Fruit fly (Drosophila melanogaster) whole organism, embryonic: ENCODE measurements around the gene Irbp.
A peak's percentile ranks its signal among the peaks of the same experiment; 100 is the strongest.

Source experiments
- Bgb ChIP-seq: fragments of 200-800 bp; sonication (Bioruptor generic); IDR thresholded peaks from 2 replicates; pipeline ENCODE4 v1.3.6; 2022; ENCODE audit warnings: missing biosample characterization, missing genetic modification characterization; ENCODE audit not compliant: partially characterized antibody
- CG10147 ChIP-seq: fragments of 200-800 bp; sonication (Bioruptor generic); optimal IDR thresholded peaks from 2 replicates; lab custom pipeline; 2019; ENCODE audit warnings: missing biosample characterization, mild to moderate bottlenecking, missing genetic modification characterization, moderate library complexity
- CG10431 ChIP-seq: fragments of 200-800 bp; sonication (Bioruptor generic); optimal IDR thresholded peaks from 3 replicates; lab custom pipeline; 2018; ENCODE audit warnings: missing biosample characterization, mild to moderate bottlenecking, missing genetic modification characterization
- CG12659 ChIP-seq: fragments of 200-800 bp; sonication (Bioruptor generic); optimal IDR thresholded peaks from 3 replicates; lab custom pipeline; 2017; ENCODE audit warnings: mild to moderate bottlenecking, missing biosample characterization, missing genetic modification reagents, missing genetic modification characterization
- CG14965 ChIP-seq: fragments of 200-800 bp; sonication (Bioruptor generic); optimal IDR thresholded peaks from 2 replicates; lab custom pipeline; 2016; ENCODE audit warnings: missing biosample characterization, missing genetic modification characterization, borderline replicate concordance
- CG15073 ChIP-seq: fragments of 200-800 bp; sonication (Bioruptor generic); optimal IDR thresholded peaks from 2 replicates; lab custom pipeline; 2016; ENCODE audit warnings: missing biosample characterization, missing genetic modification characterization
- CG15269 ChIP-seq: fragments of 200-800 bp; sonication (Bioruptor generic); optimal IDR thresholded peaks from 2 replicates; lab custom pipeline; 2018; ENCODE audit warnings: missing biosample characterization, mild to moderate bottlenecking, missing genetic modification characterization, moderate library complexity
- CG18262 ChIP-seq: fragments of 200-800 bp; optimal IDR thresholded peaks from 3 replicates; lab custom pipeline; 2019; ENCODE audit warnings: missing biosample characterization, mild to moderate bottlenecking, missing genetic modification characterization, moderate library complexity
- CG30431 ChIP-seq: fragments of 200-800 bp; sonication (Bioruptor generic); optimal IDR thresholded peaks from 2 replicates; lab custom pipeline; 2017; ENCODE audit warnings: missing biosample characterization, missing genetic modification characterization
- CG3163 ChIP-seq: fragments of 200-800 bp; sonication (Bioruptor generic); optimal IDR thresholded peaks from 3 replicates; lab custom pipeline; 2016; ENCODE audit warnings: missing biosample characterization, missing genetic modification characterization
- CG34224 ChIP-seq: fragments of 200-800 bp; sonication (Bioruptor generic); IDR thresholded peaks from 3 replicates; pipeline ENCODE4 v1.3.6; 2022; ENCODE audit warnings: missing biosample characterization, missing genetic modification characterization; ENCODE audit not compliant: partially characterized antibody
- CG4854 ChIP-seq: fragments of 200-800 bp; sonication (Bioruptor generic); optimal IDR thresholded peaks from 2 replicates; lab custom pipeline; 2016; ENCODE audit warnings: missing biosample characterization, missing genetic modification characterization, inconsistent platforms
- CG7839 ChIP-seq: fragments of 200-800 bp; sonication (Bioruptor generic); optimal IDR thresholded peaks from 3 replicates; lab custom pipeline; 2018; ENCODE audit warnings: missing biosample characterization, mild to moderate bottlenecking, missing genetic modification characterization, moderate library complexity
- CG8388 ChIP-seq: fragments of 200-800 bp; sonication (Bioruptor generic); optimal IDR thresholded peaks from 2 replicates; lab custom pipeline; 2019; ENCODE audit warnings: missing biosample characterization, mild to moderate bottlenecking, missing genetic modification characterization, moderate library complexity
- CkIIα-i1 ChIP-seq: fragments of 200-800 bp; sonication (Bioruptor generic); IDR thresholded peaks from 2 replicates; pipeline ENCODE4 v1.3.6; 2022; ENCODE audit warnings: missing biosample characterization, missing genetic modification characterization
- Dfd ChIP-seq, 2 experiments: fragments of >200 bp; optimal IDR thresholded peaks; 2 replicates each; lab custom pipeline; 2017; ENCODE audit warnings: missing biosample characterization in 2 of 2, missing genetic modification characterization in 2 of 2
- Dip2 ChIP-seq: fragments of 200-800 bp; sonication (Bioruptor generic); IDR thresholded peaks from 2 replicates; pipeline ENCODE4 v1.3.6; 2022; ENCODE audit warnings: missing biosample characterization, missing genetic modification characterization
- Ets65A ChIP-seq: fragments of 200-800 bp; sonication (Bioruptor generic); peaks from one replicate; lab custom pipeline; 2016; ENCODE audit warnings: missing biosample characterization, missing genetic modification characterization
- Gsc ChIP-seq: fragments of 200-800 bp; sonication (Bioruptor generic); IDR thresholded peaks from 2 replicates; pipeline ENCODE4 v1.3.6; 2022; ENCODE audit warnings: missing biosample characterization, missing genetic modification characterization
- Hmr ChIP-seq: fragments of 200-800 bp; sonication (Bioruptor generic); optimal IDR thresholded peaks from 3 replicates; lab custom pipeline; 2017; ENCODE audit warnings: mild to moderate bottlenecking, missing biosample characterization, missing genetic modification reagents, missing genetic modification characterization
- Hr78 ChIP-seq, 2 experiments: fragments of 200-800 bp in 1 of 2; fragments of >200 bp in 1 of 2; sonication (Bioruptor generic) in 1 of 2; optimal IDR thresholded peaks; 2 replicates each; lab custom pipeline; 2017 to 2019; ENCODE audit warnings: missing biosample characterization in 2 of 2, missing genetic modification characterization in 2 of 2, mild to moderate bottlenecking in 1 of 2, moderate library complexity in 1 of 2
- Kr ChIP-seq: fragments of 200-800 bp; sonication (Bioruptor generic); optimal IDR thresholded peaks from 2 replicates; lab custom pipeline; 2017; ENCODE audit warnings: missing biosample characterization, mild to moderate bottlenecking, missing genetic modification characterization
- MBD-R2 ChIP-seq: fragments of 200-800 bp; sonication (Bioruptor generic); IDR thresholded peaks from 2 replicates; pipeline ENCODE4 v1.3.6; 2022; ENCODE audit warnings: missing biosample characterization, missing genetic modification characterization
- Mad ChIP-seq: fragments of 200-800 bp; sonication (Bioruptor generic); optimal IDR thresholded peaks from 2 replicates; lab custom pipeline; 2016; ENCODE audit warnings: missing biosample characterization, missing genetic modification characterization
- Ravus ChIP-seq: fragments of 200-800 bp; sonication (Bioruptor generic); IDR thresholded peaks from 2 replicates; pipeline ENCODE4 v1.3.6; 2022; ENCODE audit warnings: missing biosample characterization, missing genetic modification characterization
- Taf1 ChIP-seq: fragments of 200-800 bp; sonication (Bioruptor generic); IDR thresholded peaks from 2 replicates; pipeline ENCODE4 v1.3.6; 2022; ENCODE audit warnings: missing biosample characterization, missing genetic modification characterization
- Usf ChIP-seq: fragments of 200-800 bp; sonication (Bioruptor generic); optimal IDR thresholded peaks from 2 replicates; lab custom pipeline; 2017; ENCODE audit warnings: missing genotype, missing biosample characterization, missing genetic modification characterization
- amos ChIP-seq: fragments of 200-800 bp; sonication (Bioruptor generic); IDR thresholded peaks from 2 replicates; pipeline ENCODE4 v1.3.6; 2022; ENCODE audit warnings: missing biosample characterization, missing genetic modification characterization; ENCODE audit not compliant: partially characterized antibody
- cato ChIP-seq: fragments of 200-800 bp; sonication (Bioruptor generic); optimal IDR thresholded peaks from 2 replicates; lab custom pipeline; 2016; ENCODE audit warnings: missing biosample characterization, missing genetic modification characterization, borderline replicate concordance
- caup ChIP-seq: fragments of 200-800 bp; sonication (Bioruptor generic); optimal IDR thresholded peaks from 3 replicates; lab custom pipeline; 2017; ENCODE audit warnings: missing biosample characterization, mild to moderate bottlenecking, missing genetic modification characterization, moderate library complexity; ENCODE audit not compliant: severe bottlenecking
- dm ChIP-seq: fragments of 200-800 bp; sonication (Bioruptor generic); optimal IDR thresholded peaks from 3 replicates; lab custom pipeline; 2016; ENCODE audit warnings: missing biosample characterization, missing genetic modification characterization
- dmrt99B ChIP-seq: fragments of 200-800 bp; sonication (Bioruptor generic); optimal IDR thresholded peaks from 2 replicates; lab custom pipeline; 2018; ENCODE audit warnings: missing biosample characterization, mild to moderate bottlenecking, missing genetic modification characterization, moderate library complexity
- emc ChIP-seq: fragments of 200-800 bp; sonication (Bioruptor generic); optimal IDR thresholded peaks from 2 replicates; lab custom pipeline; 2016; ENCODE audit warnings: missing biosample characterization, missing genetic modification characterization
- gfzf ChIP-seq: fragments of 200-800 bp; sonication (Bioruptor generic); optimal IDR thresholded peaks from 2 replicates; lab custom pipeline; 2016; ENCODE audit warnings: missing biosample characterization, mild to moderate bottlenecking, missing genetic modification characterization, moderate library complexity
- grau ChIP-seq: fragments of 200-800 bp; optimal IDR thresholded peaks from 3 replicates; lab custom pipeline; 2019; ENCODE audit warnings: missing biosample characterization, mild to moderate bottlenecking, missing genetic modification characterization, moderate library complexity
- h ChIP-seq: fragments of >200 bp; optimal IDR thresholded peaks from 2 replicates; lab custom pipeline; 2017
- jumu ChIP-seq: fragments of 200-800 bp; sonication (Bioruptor generic); optimal IDR thresholded peaks from 3 replicates; lab custom pipeline; 2016; ENCODE audit warnings: missing biosample characterization, missing genetic modification characterization
- nau ChIP-seq: fragments of 200-800 bp; sonication (Bioruptor generic); optimal IDR thresholded peaks from 3 replicates; lab custom pipeline; 2017; ENCODE audit warnings: missing biosample characterization, mild to moderate bottlenecking, missing genetic modification characterization, missing genetic modification reagents
- nerfin-1 ChIP-seq: fragments of 200-800 bp; sonication (Bioruptor generic); optimal IDR thresholded peaks from 3 replicates; lab custom pipeline; 2019; ENCODE audit warnings: missing biosample characterization, mild to moderate bottlenecking, missing genetic modification characterization, moderate library complexity
- odd ChIP-seq: fragments of 200-800 bp; sonication (Bioruptor generic); optimal IDR thresholded peaks from 2 replicates; lab custom pipeline; 2017; ENCODE audit warnings: missing biosample characterization, mild to moderate bottlenecking, missing genetic modification characterization
- pnt ChIP-seq: fragments of 200-800 bp; sonication (Bioruptor generic); optimal IDR thresholded peaks from 3 replicates; lab custom pipeline; 2016; ENCODE audit warnings: missing biosample characterization, missing genetic modification characterization
- pum ChIP-seq: fragments of 200-800 bp; sonication (Bioruptor generic); optimal IDR thresholded peaks from 2 replicates; lab custom pipeline; 2016; ENCODE audit warnings: missing biosample characterization, missing genetic modification characterization
- sens ChIP-seq: fragments of 200-800 bp; sonication (Bioruptor generic); peaks from one replicate; lab custom pipeline; 2016; ENCODE audit warnings: missing biosample characterization, missing genetic modification characterization
- sr ChIP-seq: fragments of 200-800 bp; sonication (Bioruptor generic); IDR thresholded peaks from 3 replicates; pipeline ENCODE4 v1.3.6; 2022; ENCODE audit warnings: missing biosample characterization, missing genetic modification characterization
- tin ChIP-seq: fragments of 200-800 bp; sonication (Bioruptor generic); optimal IDR thresholded peaks from 3 replicates; lab custom pipeline; 2016; ENCODE audit warnings: missing biosample characterization, missing genetic modification characterization
- tx ChIP-seq: fragments of 200-800 bp; sonication (Bioruptor generic); optimal IDR thresholded peaks from 2 replicates; lab custom pipeline; 2016; ENCODE audit warnings: missing biosample characterization, missing genetic modification characterization
- vnd ChIP-seq: fragments of 200-800 bp; sonication (Bioruptor generic); IDR thresholded peaks from 3 replicates; pipeline ENCODE4 v1.3.6; 2022; ENCODE audit warnings: missing biosample characterization, missing genetic modification characterization; ENCODE audit not compliant: partially characterized antibody
- wek ChIP-seq: fragments of 200-800 bp; sonication (Bioruptor generic); optimal IDR thresholded peaks from 3 replicates; lab custom pipeline; 2018; ENCODE audit warnings: missing biosample characterization, mild to moderate bottlenecking, missing genetic modification characterization, moderate library complexity
- zen2 ChIP-seq: fragments of 200-800 bp; sonication (Bioruptor generic); IDR thresholded peaks from 3 replicates; pipeline ENCODE4 v1.3.6; 2022; ENCODE audit warnings: missing biosample characterization, missing genetic modification characterization; ENCODE audit not compliant: partially characterized antibody
- zfh1 ChIP-seq: fragments of 200-800 bp; sonication (Bioruptor generic); IDR thresholded peaks from 3 replicates; pipeline ENCODE4 v1.3.6; 2022; ENCODE audit warnings: missing biosample characterization, missing genetic modification characterization

The Irbp gene

DNA sequence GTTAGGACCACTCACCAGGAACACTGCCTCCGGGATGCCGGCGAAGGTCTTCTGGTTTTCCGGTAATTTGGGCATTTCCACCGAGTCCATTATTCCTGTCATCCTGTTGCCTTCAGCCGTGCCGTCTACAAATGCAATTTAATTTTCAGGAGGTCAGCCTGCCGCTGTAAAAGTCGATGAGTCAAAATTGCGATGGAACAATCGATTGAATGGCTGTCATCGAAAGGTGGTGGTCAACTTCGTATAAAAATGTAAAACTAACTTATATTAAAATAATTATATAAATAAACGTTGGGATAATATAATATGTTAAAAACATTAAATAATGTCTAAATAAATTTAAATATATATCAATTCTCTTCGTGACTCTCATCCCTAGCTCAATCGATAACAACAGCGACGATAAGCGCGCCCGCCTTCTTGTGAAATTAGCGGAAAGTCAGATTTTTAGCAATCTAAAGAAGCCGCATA lies at the start of gene Irbp, which contains the start of gene mgr (continued):
- TF ChIP-seq jumu (GFP tag; lab: Kevin White, UChicago) = peak; percentile 34
- peak; percentile 92 for TF ChIP-seq CG7839 (tag; lab: Kevin White, UChicago)
- peak; percentile 96 for TF ChIP-seq CG12659
- peak; percentile 13; the same call in 1 of the 3 replicates for TF ChIP-seq sr (GFP tag; lab: Robert Waterston, UW)
- no peak for TF ChIP-seq Dfd (GFP tag; optimal IDR thresholded peaks at IDR 0.05; lab: Kevin White, UChicago)
- TF ChIP-seq zfh1 (GFP tag; lab: Robert Waterston, UW) = peak; percentile 93
- no peak for TF ChIP-seq CG15073
- TF ChIP-seq h = no peak
- TF ChIP-seq Bgb (GFP tag; lab: Robert Waterston, UW) = peak; percentile 75
- TF ChIP-seq Dip2 (GFP tag; lab: Robert Waterston, UW) = 0 out of 2 replicates have a peak, but pooled peaks have one; percentile 18
- TF ChIP-seq CG10147 (GFP tag; lab: Kevin White, UChicago) = peak; percentile 92
- peak; percentile 95 for TF ChIP-seq Ets65A (GFP tag; lab: Kevin White, UChicago)
- TF ChIP-seq CG8388 (GFP tag; lab: Kevin White, UChicago) = peak; percentile 91
- TF ChIP-seq amos (GFP tag; lab: Robert Waterston, UW) = peak; percentile 74
- peak; percentile 4 for TF ChIP-seq tx (GFP tag; lab: Kevin White, UChicago)
- peak; percentile 90 for TF ChIP-seq CG15269
- peak; percentile 85 for TF ChIP-seq nerfin-1 (tag; lab: Kevin White, UChicago)
- TF ChIP-seq gfzf (GFP tag; lab: Kevin White, UChicago) = no peak
- TF ChIP-seq sens (GFP tag; lab: Kevin White, UChicago) = peak; percentile 91
- TF ChIP-seq CG3163 (GFP tag; lab: Kevin White, UChicago) = peak; percentile 4
- no peak for TF ChIP-seq CG14965
- peak; percentile 93 for TF ChIP-seq Hmr (GFP tag; lab: Kevin White, UChicago)
- peak; percentile 53 for TF ChIP-seq Gsc (GFP tag; lab: Robert Waterston, UW)
- TF ChIP-seq CG34224 = peak; percentile 91
- TF ChIP-seq CG18262 (tag; lab: Kevin White, UChicago) = peak; percentile 93
- peak; percentile 94 for TF ChIP-seq caup (GFP tag; lab: Kevin White, UChicago)
- peak; percentile 92 for TF ChIP-seq grau
- no peak for TF ChIP-seq CG4854 (GFP tag; lab: Kevin White, UChicago)
- TF ChIP-seq cato (GFP tag; lab: Kevin White, UChicago) = peak; percentile 76
- TF ChIP-seq Kr (GFP tag; lab: Kevin White, UChicago) = no peak
- TF ChIP-seq Taf1 (GFP tag; lab: Robert Waterston, UW) = peak; percentile 91
- no peak for TF ChIP-seq wek (GFP tag; lab: Kevin White, UChicago)
- TF ChIP-seq Usf = peak; percentile 70
- TF ChIP-seq MBD-R2 (GFP tag; lab: Robert Waterston, UW) = peak; percentile 97
- peak; percentile 25 for TF ChIP-seq pum (GFP tag; lab: Kevin White, UChicago)
- TF ChIP-seq dm (GFP tag; lab: Kevin White, UChicago) = peak; percentile 19
- peak; percentile 77; the same call in 2 of the 3 replicates for TF ChIP-seq zen2
- TF ChIP-seq Ravus = peak; percentile 79
- no peak for TF ChIP-seq dmrt99B (tag; lab: Kevin White, UChicago)
- TF ChIP-seq emc (GFP tag; lab: Kevin White, UChicago) = no peak
- TF ChIP-seq nau (GFP tag; lab: Kevin White, UChicago) = no peak
- TF ChIP-seq pnt (GFP tag; lab: Kevin White, UChicago) = peak; percentile 5
- peak; percentile 81 for TF ChIP-seq odd (GFP tag; lab: Kevin White, UChicago)
- no peak for TF ChIP-seq CkIIα-i1 (GFP tag; lab: Robert Waterston, UW)
- peak; percentile 83 for TF ChIP-seq vnd (GFP tag; lab: Robert Waterston, UW)
- TF ChIP-seq Hr78 (GFP tag; optimal IDR thresholded peaks at IDR 0.05; lab: Kevin White, UChicago) = no peak
- peak; percentile 79 for TF ChIP-seq CG30431 (GFP tag; lab: Kevin White, UChicago)
- peak; percentile 73 for TF ChIP-seq CG10431 (GFP tag; lab: Kevin White, UChicago)
- peak; percentile 90 for TF ChIP-seq tin (GFP tag; lab: Kevin White, UChicago)
- peak; percentile 35 for TF ChIP-seq Mad (GFP tag; lab: Kevin White, UChicago)
